Worm (Caenorhabditis elegans): ENCODE data around the gene gcy-20.

ce11 chrV:16299834-16300233, 46.2 kb upstream of the gcy-20 start:
- TF ChIP-seq aly-2 (tag; optimal IDR thresholded peaks at IDR 0.05) (no peak), pqm-1 (tag; optimal IDR thresholded peaks at IDR 0.05) (no peak), egl-27 (tag; optimal IDR thresholded peaks at IDR 0.05) (no peak), elt-1 (tag; optimal IDR thresholded peaks at IDR 0.05) (no peak)

Measured in whole organism, L3 larva.